Fruit fly (Drosophila melanogaster) whole organism, embryonic: Measurements from ENCODE around the gene CG4896.
A peak's percentile ranks its signal among the peaks of the same experiment; 100 is the strongest.

Experiments used
- CG10209 ChIP-seq: fragments of 200-800 bp; sonication (Bioruptor generic); optimal IDR thresholded peaks from 3 replicates; lab custom pipeline; 2017; ENCODE audit warnings: missing biosample characterization, mild to moderate bottlenecking, missing genetic modification characterization, missing genetic modification reagents
- CG10565 ChIP-seq: fragments of 200-800 bp; sonication (Bioruptor generic); optimal IDR thresholded peaks from 3 replicates; lab custom pipeline; 2016; ENCODE audit warnings: missing biosample characterization, mild to moderate bottlenecking, missing genetic modification characterization
- CG12942 ChIP-seq: fragments of 200-800 bp; sonication (Bioruptor generic); optimal IDR thresholded peaks from 3 replicates; lab custom pipeline; 2016; ENCODE audit warnings: missing biosample characterization, missing genetic modification characterization
- CG13775 ChIP-seq: fragments of 200-800 bp; sonication (Bioruptor generic); optimal IDR thresholded peaks from 3 replicates; lab custom pipeline; 2017; ENCODE audit warnings: missing biosample characterization, mild to moderate bottlenecking, missing genetic modification characterization
- CG13894 ChIP-seq: fragments of 200-800 bp; sonication (Bioruptor generic); optimal IDR thresholded peaks from 3 replicates; lab custom pipeline; 2018; ENCODE audit warnings: missing biosample characterization, mild to moderate bottlenecking, missing genetic modification characterization, moderate library complexity
- CG14710 ChIP-seq: fragments of 200-800 bp; sonication (Bioruptor generic); optimal IDR thresholded peaks from 3 replicates; lab custom pipeline; 2019; ENCODE audit warnings: missing biosample characterization, mild to moderate bottlenecking, missing genetic modification characterization, moderate library complexity
- CG15011 ChIP-seq: fragments of 200-800 bp; sonication (Bioruptor generic); optimal IDR thresholded peaks from 3 replicates; lab custom pipeline; 2018; ENCODE audit warnings: missing biosample characterization, mild to moderate bottlenecking, missing genetic modification characterization
- CG15073 ChIP-seq: fragments of 200-800 bp; sonication (Bioruptor generic); optimal IDR thresholded peaks from 2 replicates; lab custom pipeline; 2016; ENCODE audit warnings: missing biosample characterization, missing genetic modification characterization
- CG15269 ChIP-seq: fragments of 200-800 bp; sonication (Bioruptor generic); optimal IDR thresholded peaks from 2 replicates; lab custom pipeline; 2018; ENCODE audit warnings: missing biosample characterization, mild to moderate bottlenecking, missing genetic modification characterization, moderate library complexity
- CG15601 ChIP-seq: fragments of 200-800 bp; sonication (Bioruptor generic); optimal IDR thresholded peaks from 3 replicates; lab custom pipeline; 2019; ENCODE audit warnings: missing biosample characterization, mild to moderate bottlenecking, missing genetic modification characterization, moderate library complexity
- CG17568 ChIP-seq: fragments of 200-800 bp; sonication (Bioruptor generic); optimal IDR thresholded peaks from 2 replicates; lab custom pipeline; 2018; ENCODE audit warnings: missing biosample characterization, mild to moderate bottlenecking, missing genetic modification characterization, moderate library complexity
- CG2678 ChIP-seq: fragments of 200-800 bp; sonication (Bioruptor generic); optimal IDR thresholded peaks from 3 replicates; lab custom pipeline; 2019; ENCODE audit warnings: missing biosample characterization, mild to moderate bottlenecking, missing genetic modification characterization, moderate library complexity
- CG34376 ChIP-seq: fragments of 200-800 bp; sonication (Bioruptor generic); optimal IDR thresholded peaks from 2 replicates; lab custom pipeline; 2018; ENCODE audit warnings: missing biosample characterization, mild to moderate bottlenecking, missing genetic modification characterization
- CG6791 ChIP-seq: fragments of 200-800 bp; sonication (Bioruptor generic); IDR thresholded peaks from 3 replicates; pipeline ENCODE4 v1.3.6; 2022; ENCODE audit warnings: missing biosample characterization, missing genetic modification characterization; ENCODE audit not compliant: partially characterized antibody
- CG7271 ChIP-seq: fragments of 200-800 bp; sonication (Bioruptor generic); optimal IDR thresholded peaks from 2 replicates; lab custom pipeline; 2018; ENCODE audit warnings: missing biosample characterization, mild to moderate bottlenecking, missing genetic modification characterization, moderate library complexity
- CG7357 ChIP-seq: fragments of 200-800 bp; sonication (Bioruptor generic); IDR thresholded peaks from 3 replicates; pipeline ENCODE4 v1.3.6; 2022; ENCODE audit warnings: missing biosample characterization, missing genetic modification characterization
- CG7372 ChIP-seq: fragments of 200-800 bp; sonication (Bioruptor generic); IDR thresholded peaks from 2 replicates; pipeline ENCODE4 v1.3.6; 2022; ENCODE audit warnings: missing biosample characterization, missing genetic modification characterization
- CG8478 ChIP-seq: fragments of >200 bp; optimal IDR thresholded peaks from 2 replicates; lab custom pipeline; 2018
- CG9727 ChIP-seq: fragments of 200-800 bp; sonication (Bioruptor generic); optimal IDR thresholded peaks from 3 replicates; lab custom pipeline; 2017; ENCODE audit warnings: missing biosample characterization, mild to moderate bottlenecking, missing genetic modification characterization
- Camta ChIP-seq: fragments of 200-800 bp; sonication (Bioruptor generic); optimal IDR thresholded peaks from 2 replicates; lab custom pipeline; 2016; ENCODE audit warnings: missing biosample characterization, missing genetic modification characterization
- Dip2 ChIP-seq: fragments of 200-800 bp; sonication (Bioruptor generic); IDR thresholded peaks from 2 replicates; pipeline ENCODE4 v1.3.6; 2022; ENCODE audit warnings: missing biosample characterization, missing genetic modification characterization
- E2f1 ChIP-seq: fragments of 200-800 bp; sonication (Bioruptor generic); IDR thresholded peaks from 2 replicates; pipeline ENCODE4 v1.3.6; 2022; ENCODE audit warnings: missing biosample characterization, missing genetic modification characterization
- Elba2 ChIP-seq: fragments of 200-800 bp; sonication (Bioruptor generic); optimal IDR thresholded peaks from 3 replicates; lab custom pipeline; 2016; ENCODE audit warnings: missing biosample characterization, missing genetic modification characterization
- H2.0 ChIP-seq: fragments of 200-800 bp; sonication (Bioruptor generic); IDR thresholded peaks from 2 replicates; pipeline ENCODE4 v1.3.6; 2022; ENCODE audit warnings: missing biosample characterization, missing genetic modification characterization
- HLH3B ChIP-seq: fragments of 200-800 bp; sonication (Bioruptor generic); IDR thresholded peaks from 2 replicates; pipeline ENCODE4 v1.3.6; 2022; ENCODE audit warnings: missing biosample characterization, missing genetic modification characterization
- Hr3 ChIP-seq: fragments of 200-800 bp; sonication (Bioruptor generic); optimal IDR thresholded peaks from 3 replicates; lab custom pipeline; 2016; ENCODE audit warnings: missing biosample characterization, missing genetic modification characterization
- Lim3 ChIP-seq: fragments of 200-800 bp; sonication (Bioruptor generic); IDR thresholded peaks from 2 replicates; pipeline ENCODE4 v1.3.6; 2022; ENCODE audit warnings: missing biosample characterization, missing genetic modification characterization
- MBD-R2 ChIP-seq: fragments of 200-800 bp; sonication (Bioruptor generic); IDR thresholded peaks from 2 replicates; pipeline ENCODE4 v1.3.6; 2022; ENCODE audit warnings: missing biosample characterization, missing genetic modification characterization
- Mad ChIP-seq: fragments of 200-800 bp; sonication (Bioruptor generic); optimal IDR thresholded peaks from 2 replicates; lab custom pipeline; 2016; ENCODE audit warnings: missing biosample characterization, missing genetic modification characterization
- Oli ChIP-seq: fragments of 200-800 bp; sonication (Bioruptor generic); optimal IDR thresholded peaks from 2 replicates; lab custom pipeline; 2018; ENCODE audit warnings: missing biosample characterization, mild to moderate bottlenecking, missing genetic modification characterization, moderate library complexity
- Sin3A ChIP-seq: fragments of >200 bp; optimal IDR thresholded peaks from 2 replicates; lab custom pipeline; 2018
- Trl ChIP-seq, 3 experiments: fragments of >200 bp in 2 of 3; fragments of 200-800 bp in 1 of 3; sonication (Bioruptor generic) in 1 of 3; optimal IDR thresholded peaks; 2 replicates in 1 of 3; 3 replicates in 2 of 3; lab custom pipeline; 2016 to 2017; ENCODE audit warnings: missing biosample characterization in 1 of 3, missing genetic modification characterization in 1 of 3
- cato ChIP-seq: fragments of 200-800 bp; sonication (Bioruptor generic); optimal IDR thresholded peaks from 2 replicates; lab custom pipeline; 2016; ENCODE audit warnings: missing biosample characterization, missing genetic modification characterization, borderline replicate concordance
- chif ChIP-seq, 2 experiments: fragments of 200-800 bp; sonication (Bioruptor generic); optimal IDR thresholded peaks; 3 replicates each; lab custom pipeline; 2016; ENCODE audit warnings: missing biosample characterization in 2 of 2, missing genetic modification characterization in 2 of 2
- cwo ChIP-seq: fragments of 200-800 bp; sonication (Bioruptor generic); optimal IDR thresholded peaks from 3 replicates; lab custom pipeline; 2017; ENCODE audit warnings: missing biosample characterization, missing genetic modification characterization, mild to moderate bottlenecking, moderate library complexity, missing genetic modification reagents
- dmrt99B ChIP-seq: fragments of 200-800 bp; sonication (Bioruptor generic); optimal IDR thresholded peaks from 2 replicates; lab custom pipeline; 2018; ENCODE audit warnings: missing biosample characterization, mild to moderate bottlenecking, missing genetic modification characterization, moderate library complexity
- gsb-n ChIP-seq: fragments of 200-800 bp; sonication (Bioruptor generic); optimal IDR thresholded peaks from 3 replicates; lab custom pipeline; 2018; ENCODE audit warnings: missing biosample characterization, mild to moderate bottlenecking, missing genetic modification characterization
- gt ChIP-seq: fragments of 200-800 bp; sonication (Bioruptor generic); IDR thresholded peaks from 2 replicates; pipeline ENCODE4 v1.3.6; 2022; ENCODE audit warnings: missing biosample characterization, missing genetic modification characterization
- hbn ChIP-seq: fragments of 200-800 bp; sonication (Bioruptor generic); IDR thresholded peaks from 2 replicates; pipeline ENCODE4 v1.3.6; 2022; ENCODE audit warnings: missing biosample characterization, missing genetic modification characterization; ENCODE audit not compliant: partially characterized antibody
- nerfin-1 ChIP-seq: fragments of 200-800 bp; sonication (Bioruptor generic); optimal IDR thresholded peaks from 3 replicates; lab custom pipeline; 2019; ENCODE audit warnings: missing biosample characterization, mild to moderate bottlenecking, missing genetic modification characterization, moderate library complexity
- oc ChIP-seq: fragments of 200-800 bp; sonication (Bioruptor generic); optimal IDR thresholded peaks from 2 replicates; lab custom pipeline; 2018; ENCODE audit warnings: missing biosample characterization, mild to moderate bottlenecking, missing genetic modification characterization, moderate library complexity
- org-1 ChIP-seq: fragments of 200-800 bp; sonication (Bioruptor generic); optimal IDR thresholded peaks from 2 replicates; lab custom pipeline; 2017; ENCODE audit warnings: missing biosample characterization, missing genetic modification characterization
- ranshi ChIP-seq: fragments of 200-800 bp; sonication (Bioruptor generic); IDR thresholded peaks from 2 replicates; pipeline ENCODE4 v1.3.6; 2022; ENCODE audit warnings: missing biosample characterization, missing genetic modification characterization
- sens ChIP-seq: fragments of 200-800 bp; sonication (Bioruptor generic); peaks from one replicate; lab custom pipeline; 2016; ENCODE audit warnings: missing biosample characterization, missing genetic modification characterization
- sob ChIP-seq: fragments of 200-800 bp; sonication (Bioruptor generic); IDR thresholded peaks from 2 replicates; pipeline ENCODE4 v1.3.6; 2022; ENCODE audit warnings: missing biosample characterization, missing genetic modification characterization
- tll ChIP-seq, 2 experiments: fragments of 200-800 bp in 1 of 2; fragments of >200 bp in 1 of 2; sonication (Bioruptor generic) in 1 of 2; optimal IDR thresholded peaks; 2 replicates each; lab custom pipeline; 2017 to 2019; ENCODE audit warnings: missing biosample characterization in 2 of 2, missing genetic modification characterization in 2 of 2, mild to moderate bottlenecking in 1 of 2, moderate library complexity in 1 of 2
- trem ChIP-seq: fragments of 200-800 bp; optimal IDR thresholded peaks from 3 replicates; lab custom pipeline; 2019; ENCODE audit warnings: missing biosample characterization, mild to moderate bottlenecking, missing genetic modification characterization, moderate library complexity
- vvl ChIP-seq: fragments of 200-800 bp; sonication (Bioruptor generic); IDR thresholded peaks from 2 replicates; pipeline ENCODE4 v1.3.6; 2022; ENCODE audit warnings: missing biosample characterization, missing genetic modification characterization

Gene CG4896

dm6 chr2L:1128932-1129887 is 48.3 kb upstream of the CG4896 start, which contains the start of the genes Pino and TBC1D23 (continued):
- TF ChIP-seq org-1 (GFP tag; lab: Kevin White, UChicago) (peak; percentile 21), CG17568 (GFP tag; lab: Kevin White, UChicago) (no peak), gt (GFP tag; lab: Robert Waterston, UW) (no peak), Trl (optimal IDR thresholded peaks at IDR 0.05; lab: Kevin White, UChicago) (no peak), Trl (GFP tag; optimal IDR thresholded peaks at IDR 0.05; lab: Kevin White, UChicago) (peak; percentile 2), CG6791 (peak; percentile 56; the same call in 1 of the 3 replicates), tll (GFP tag; optimal IDR thresholded peaks at IDR 0.05; lab: Kevin White, UChicago) (no peak), cwo (GFP tag; lab: Kevin White, UChicago) (peak; percentile 28), CG9727 (GFP tag; lab: Kevin White, UChicago) (peak; percentile 66), CG7372 (GFP tag; lab: Robert Waterston, UW) (peak; percentile 61; the same call in 1 of the 2 replicates), CG2678 (tag; lab: Kevin White, UChicago) (peak; percentile 78), oc (tag; lab: Kevin White, UChicago) (no peak), nerfin-1 (peak; percentile 46), CG15011 (GFP tag; lab: Kevin White, UChicago) (no peak), CG15073 (GFP tag; lab: Kevin White, UChicago) (no peak), Camta (GFP tag; lab: Kevin White, UChicago) (peak; percentile 26), MBD-R2 (GFP tag; lab: Robert Waterston, UW) (peak; percentile 26; the same call in 1 of the 2 replicates), dmrt99B (tag; lab: Kevin White, UChicago) (peak; percentile 65), CG15601 (peak; percentile 53), Elba2 (GFP tag; lab: Kevin White, UChicago) (peak; percentile 12), Dip2 (no peak), CG13775 (peak; percentile 75), hbn (GFP tag; lab: Robert Waterston, UW) (peak; percentile 48), CG12942 (GFP tag; lab: Kevin White, UChicago) (peak; percentile 72), CG14710 (peak; percentile 76), vvl (GFP tag; lab: Robert Waterston, UW) (peak; percentile 70; the same call in 1 of the 2 replicates), CG8478 (lab: Kevin White, UChicago) (no peak), cato (GFP tag; lab: Kevin White, UChicago) (peak; percentile 26), Sin3A (lab: Kevin White, UChicago) (no peak), sens (peak; percentile 86), CG7271 (tag; lab: Kevin White, UChicago) (no peak), gsb-n (tag; lab: Kevin White, UChicago) (peak; percentile 44), CG7357 (GFP tag; lab: Robert Waterston, UW) (0 out of 3 replicates have a peak, but pooled peaks have one; percentile 15), CG10209 (GFP tag; lab: Kevin White, UChicago) (peak; percentile 48), ranshi (GFP tag; lab: Robert Waterston, UW) (peak; percentile 71; the same call in 1 of the 2 replicates), Hr3 (GFP tag; lab: Kevin White, UChicago) (peak; percentile 82), HLH3B (peak; percentile 60; the same call in 1 of the 2 replicates), Lim3 (GFP tag; lab: Robert Waterston, UW) (no peak), CG34376 (GFP tag; lab: Kevin White, UChicago) (no peak), Oli (tag; lab: Kevin White, UChicago) (peak; percentile 33), trem (tag; lab: Kevin White, UChicago) (peak; percentile 71), chif (GFP tag; optimal IDR thresholded peaks at IDR 0.05; lab: Kevin White, UChicago) (peak in 1 of 2 experiments; percentile 45), sob (GFP tag; lab: Robert Waterston, UW) (peak; percentile 71), E2f1 (GFP tag; lab: Robert Waterston, UW) (peak; percentile 66), CG10565 (GFP tag; lab: Kevin White, UChicago) (no peak), Mad (GFP tag; lab: Kevin White, UChicago) (peak; percentile 31), CG15269 (peak; percentile 79), CG13894 (tag; lab: Kevin White, UChicago) (peak; percentile 37), H2.0 (peak; percentile 68)
